Fruit fly (Drosophila melanogaster): Measurements from ENCODE around the gene ATP6AP2.

The ATP6AP2 gene

DNA sequence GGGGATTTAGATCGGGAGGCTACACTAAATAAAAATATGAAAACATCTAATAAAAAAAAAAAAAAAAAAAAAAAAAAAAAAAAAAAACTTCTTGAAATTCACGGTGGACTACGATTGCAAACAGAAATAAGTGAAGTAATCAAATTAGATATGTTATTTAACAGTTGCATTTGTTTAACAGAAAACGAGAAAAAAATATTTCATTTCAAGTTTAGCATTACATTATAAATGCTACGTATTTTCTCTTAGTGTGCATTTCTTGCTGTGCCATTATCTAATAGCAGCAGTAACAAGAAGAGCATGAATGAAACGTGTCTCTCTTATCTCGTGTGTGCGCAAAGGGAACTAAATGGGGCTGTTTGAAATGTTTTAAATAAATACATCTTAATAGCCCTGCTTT lies 35.6 kb upstream of the ATP6AP2 start (continued):
- TF ChIP-seq C15 (GFP tag; IDR thresholded peaks at IDR 0.05), result no peak
- TF ChIP-seq CG12071 (GFP tag; optimal IDR thresholded peaks at IDR 0.05), result no peak
- TF ChIP-seq CG10979 (tag; optimal IDR thresholded peaks at IDR 0.05), result peak; percentile 72
- TF ChIP-seq repo (GFP tag; optimal IDR thresholded peaks at IDR 0.05), result peak; percentile 9
- no peak; the same call in 1 of the 2 replicates for TF ChIP-seq ssp (GFP tag; IDR thresholded peaks at IDR 0.05)
- peak; percentile 6 for TF ChIP-seq en (GFP tag; optimal IDR thresholded peaks at IDR 0.05)
- no peak for TF ChIP-seq HmgD (GFP tag; optimal IDR thresholded peaks at IDR 0.05)
- peak; percentile 39 for TF ChIP-seq shn (GFP tag; optimal IDR thresholded peaks at IDR 0.05)
- TF ChIP-seq CG9817 (tag; optimal IDR thresholded peaks at IDR 0.05), result peak; percentile 42
- TF ChIP-seq CG15479 (GFP tag; optimal IDR thresholded peaks at IDR 0.05), result no peak
- peak; percentile 46 for TF ChIP-seq Nf-YB (GFP tag; optimal IDR thresholded peaks at IDR 0.05)
- peak; percentile 28 for TF ChIP-seq Spps (tag; optimal IDR thresholded peaks at IDR 0.05)
- TF ChIP-seq Bteb2 (GFP tag; optimal IDR thresholded peaks at IDR 0.05), result peak; percentile 51
- no peak for TF ChIP-seq Trl (optimal IDR thresholded peaks at IDR 0.05)
- peak; percentile 56 for TF ChIP-seq Trl (GFP tag; optimal IDR thresholded peaks at IDR 0.05)
- peak; percentile 75 for TF ChIP-seq CG4820 (GFP tag; optimal IDR thresholded peaks at IDR 0.05)
- no peak for TF ChIP-seq dimm (GFP tag; IDR thresholded peaks at IDR 0.05)
- TF ChIP-seq CG13123 (GFP tag; optimal IDR thresholded peaks at IDR 0.05), result peak; percentile 44
- TF ChIP-seq bcd (GFP tag; optimal IDR thresholded peaks at IDR 0.05), result peak; percentile 49
- TF ChIP-seq Oli (tag; optimal IDR thresholded peaks at IDR 0.05), result peak; percentile 64
- TF ChIP-seq tio (GFP tag; optimal IDR thresholded peaks at IDR 0.05), result peak; percentile 42
- peak; percentile 52 for TF ChIP-seq HHEX (GFP tag; optimal IDR thresholded peaks at IDR 0.05)
- TF ChIP-seq Nf-YC (tag; optimal IDR thresholded peaks at IDR 0.05), result peak; percentile 46
- peak; percentile 51 for TF ChIP-seq CG18764 (GFP tag; optimal IDR thresholded peaks at IDR 0.05)
- TF ChIP-seq Hr39 (optimal IDR thresholded peaks at IDR 0.05), result no peak
- peak; percentile 82 for TF ChIP-seq row (GFP tag; IDR thresholded peaks at IDR 0.05)
- no peak for TF ChIP-seq CG42726 (GFP tag; IDR thresholded peaks at IDR 0.05; ENCODE audit: partially characterized antibody)
- peak; percentile 83 for TF ChIP-seq CG11504 (tag; optimal IDR thresholded peaks at IDR 0.05)
- peak; percentile 40 for TF ChIP-seq CG1233 (GFP tag; optimal IDR thresholded peaks at IDR 0.05)
- peak; percentile 88 for TF ChIP-seq gem (tag; optimal IDR thresholded peaks at IDR 0.05)
- TF ChIP-seq CG17186 (GFP tag; optimal IDR thresholded peaks at IDR 0.05), result no peak
- TF ChIP-seq CG6254 (GFP tag; optimal IDR thresholded peaks at IDR 0.05), result peak; percentile 59
- TF ChIP-seq Poxn (GFP tag; IDR thresholded peaks at IDR 0.05), result no peak
- TF ChIP-seq kay (GFP tag; optimal IDR thresholded peaks at IDR 0.05), result peak; percentile 47
- TF ChIP-seq chif (GFP tag; optimal IDR thresholded peaks at IDR 0.05), result peak; percentile 61 to 70
- peak; percentile 58 for TF ChIP-seq CG13296 (GFP tag; optimal IDR thresholded peaks at IDR 0.05)
- TF ChIP-seq sd (tag; optimal IDR thresholded peaks at IDR 0.05), result peak; percentile 1
- no peak for TF ChIP-seq sna (GFP tag; IDR thresholded peaks at IDR 0.05; ENCODE audit: partially characterized antibody)
- no peak for TF ChIP-seq odd (GFP tag; optimal IDR thresholded peaks at IDR 0.05)
- no peak for TF ChIP-seq rib (GFP tag; IDR thresholded peaks at IDR 0.05)
- no peak for TF ChIP-seq CG6791 (GFP tag; IDR thresholded peaks at IDR 0.05; ENCODE audit: partially characterized antibody)
- TF ChIP-seq CG2712 (tag; optimal IDR thresholded peaks at IDR 0.05), result peak; percentile 86
- no peak for TF ChIP-seq peb (GFP tag; IDR thresholded peaks at IDR 0.05)
- TF ChIP-seq Abd-B (GFP tag; optimal IDR thresholded peaks at IDR 0.05), result peak; percentile 62
- TF ChIP-seq sug (tag; optimal IDR thresholded peaks at IDR 0.05), result peak; percentile 25
- TF ChIP-seq Side (GFP tag; optimal IDR thresholded peaks at IDR 0.05), result peak; percentile 45
- peak; percentile 69 for TF ChIP-seq ara (GFP tag; IDR thresholded peaks at IDR 0.05)
- no peak for TF ChIP-seq CrebB (tag; optimal IDR thresholded peaks at IDR 0.05)
